Fruit fly (Drosophila melanogaster) whole organism, adult: ENCODE measurements around the gene Obp99b.

Experiments used
- CG11617 ChIP-seq: fragments of 200-800 bp; sonication (Bioruptor generic); optimal IDR thresholded peaks from 2 replicates; lab custom pipeline; 2017; ENCODE audit warnings: mild to moderate bottlenecking, missing biosample characterization, missing genetic modification reagents, missing genetic modification characterization
- CG12768 ChIP-seq: fragments of 200-800 bp; sonication (Bioruptor generic); optimal IDR thresholded peaks from 2 replicates; lab custom pipeline; 2017; ENCODE audit warnings: missing biosample characterization, missing genetic modification characterization, mild to moderate bottlenecking, moderate library complexity, missing genetic modification reagents
- CG14711 ChIP-seq: fragments of 200-800 bp; sonication (Bioruptor generic); optimal IDR thresholded peaks from 2 replicates; lab custom pipeline; 2018; ENCODE audit warnings: missing biosample characterization, mild to moderate bottlenecking, missing genetic modification characterization, moderate library complexity
- CG1620 ChIP-seq: fragments of 200-800 bp; sonication (Bioruptor generic); optimal IDR thresholded peaks from 2 replicates; lab custom pipeline; 2016; ENCODE audit warnings: missing biosample characterization, missing genetic modification characterization
- CG33017 ChIP-seq: fragments of 200-800 bp; sonication (Bioruptor generic); optimal IDR thresholded peaks from 2 replicates; lab custom pipeline; 2018; ENCODE audit warnings: missing biosample characterization, mild to moderate bottlenecking, missing genetic modification characterization, moderate library complexity
- CG5204 ChIP-seq: fragments of 200-800 bp; sonication (Bioruptor generic); optimal IDR thresholded peaks from 2 replicates; lab custom pipeline; 2016; ENCODE audit warnings: missing biosample characterization, missing genetic modification characterization
- CG7045 ChIP-seq: fragments of 200-800 bp; sonication (Bioruptor generic); optimal IDR thresholded peaks from 2 replicates; lab custom pipeline; 2017; ENCODE audit warnings: missing biosample characterization, mild to moderate bottlenecking, missing genetic modification characterization
- CG7101 ChIP-seq: fragments of 200-800 bp; sonication (Bioruptor generic); optimal IDR thresholded peaks from 2 replicates; lab custom pipeline; 2018; ENCODE audit warnings: missing biosample characterization, mild to moderate bottlenecking, missing genetic modification characterization, moderate library complexity
- Clk ChIP-seq: fragments of 200-800 bp; sonication (Bioruptor generic); optimal IDR thresholded peaks from 2 replicates; lab custom pipeline; 2017; ENCODE audit warnings: missing biosample characterization, missing genetic modification characterization
- Crg-1 ChIP-seq: fragments of 200-800 bp; sonication (Bioruptor generic); optimal IDR thresholded peaks from 2 replicates; lab custom pipeline; 2016; ENCODE audit warnings: missing biosample characterization, missing genetic modification characterization
- Hr96 ChIP-seq: fragments of 200-800 bp; sonication (Bioruptor generic); optimal IDR thresholded peaks from 2 replicates; lab custom pipeline; 2016; ENCODE audit warnings: missing biosample characterization, missing genetic modification characterization
- Mnt ChIP-seq: fragments of 200-800 bp; sonication (Bioruptor generic); optimal IDR thresholded peaks from 2 replicates; lab custom pipeline; 2016; ENCODE audit warnings: missing biosample characterization, mild to moderate bottlenecking, missing genetic modification characterization
- bab1 ChIP-seq: fragments of 200-800 bp; sonication (Bioruptor generic); optimal IDR thresholded peaks from 3 replicates; lab custom pipeline; 2019; ENCODE audit warnings: missing biosample characterization, mild to moderate bottlenecking, missing genetic modification characterization, moderate library complexity
- cic ChIP-seq: fragments of 200-800 bp; sonication (Bioruptor generic); optimal IDR thresholded peaks from 2 replicates; lab custom pipeline; 2017; ENCODE audit warnings: missing biosample characterization, mild to moderate bottlenecking, missing genetic modification characterization, moderate library complexity
- cnc ChIP-seq, 2 experiments: fragments of >200 bp; optimal IDR thresholded peaks; 2 replicates each; lab custom pipeline; 2017
- kay ChIP-seq: fragments of 200-800 bp; sonication (Bioruptor generic); peaks from one replicate; lab custom pipeline; 2016; ENCODE audit warnings: missing biosample characterization, missing genetic modification characterization, borderline replicate concordance
- ovo ChIP-seq: fragments of 200-800 bp; sonication (Bioruptor generic); optimal IDR thresholded peaks from 2 replicates; lab custom pipeline; 2016; ENCODE audit warnings: missing biosample characterization, missing genetic modification characterization
- pad ChIP-seq: fragments of 200-800 bp; sonication (Bioruptor generic); optimal IDR thresholded peaks from 3 replicates; lab custom pipeline; 2017; ENCODE audit warnings: missing biosample characterization, missing genetic modification characterization, mild to moderate bottlenecking, moderate library complexity, missing genetic modification reagents
- tj ChIP-seq: fragments of 200-800 bp; sonication (Bioruptor generic); optimal IDR thresholded peaks from 3 replicates; lab custom pipeline; 2017; ENCODE audit warnings: missing biosample characterization, mild to moderate bottlenecking, missing genetic modification characterization, moderate library complexity
- toe ChIP-seq: fragments of 200-800 bp; sonication (Bioruptor generic); optimal IDR thresholded peaks from 2 replicates; lab custom pipeline; 2016; ENCODE audit warnings: missing biosample characterization, missing genetic modification characterization

Obp99b gene

dm6 chr3R:29708322-29708721 is 8.4 kb downstream of the Obp99b start:
- TF ChIP-seq Mnt (no peak), Clk (GFP tag; lab: Kevin White, UChicago) (no peak), CG14711 (tag; lab: Kevin White, UChicago) (no peak), kay (GFP tag; lab: Kevin White, UChicago) (no peak), CG33017 (no peak)

- TF ChIP-seq CG14711 (tag; lab: Kevin White, UChicago) (no peak), Hr96 (GFP tag; lab: Kevin White, UChicago) (no peak), CG11617 (GFP tag; lab: Kevin White, UChicago) (no peak), pad (GFP tag; lab: Kevin White, UChicago) (no peak), CG12768 (no peak), kay (GFP tag; lab: Kevin White, UChicago) (no peak), cnc (optimal IDR thresholded peaks at IDR 0.05; lab: Kevin White, UChicago) (no peak), tj (GFP tag; lab: Kevin White, UChicago) (no peak), CG33017 (no peak), cic (GFP tag; lab: Kevin White, UChicago) (no peak), bab1 (GFP tag; lab: Kevin White, UChicago) (no peak)
Measured at dm6 chr3R:29707258-29707657, 9.4 kb downstream of the Obp99b start.

- TF ChIP-seq Crg-1 (GFP tag; lab: Kevin White, UChicago), result no peak
- TF ChIP-seq CG12768, result no peak
Measured at dm6 chr3R:29705789-29706303, 10.8 kb downstream of the Obp99b start.

dm6 chr3R:29704557-29704956 is 12.1 kb downstream of the Obp99b start:
- TF ChIP-seq bab1 (GFP tag; lab: Kevin White, UChicago) (no peak), Crg-1 (GFP tag; lab: Kevin White, UChicago) (no peak), CG7045 (no peak)

dm6 chr3R:29701739-29702138 is 15.0 kb downstream of the Obp99b start:
- TF ChIP-seq pad (GFP tag; lab: Kevin White, UChicago) (no peak), cnc (optimal IDR thresholded peaks at IDR 0.05; lab: Kevin White, UChicago) (no peak), cic (GFP tag; lab: Kevin White, UChicago) (no peak), kay (GFP tag; lab: Kevin White, UChicago) (no peak), CG1620 (GFP tag; lab: Kevin White, UChicago) (no peak)

- no peak for TF ChIP-seq ovo (GFP tag; lab: Kevin White, UChicago)
- no peak for TF ChIP-seq toe (GFP tag; lab: Kevin White, UChicago)
- TF ChIP-seq CG12768, result no peak
- no peak for TF ChIP-seq Hr96 (GFP tag; lab: Kevin White, UChicago)
- TF ChIP-seq cnc (optimal IDR thresholded peaks at IDR 0.05; lab: Kevin White, UChicago), result no peak
- no peak for TF ChIP-seq CG7101 (tag; lab: Kevin White, UChicago)
- no peak for TF ChIP-seq CG7045
Measured at dm6 chr3R:29699220-29699619, 17.5 kb downstream of the Obp99b start.

DNA sequence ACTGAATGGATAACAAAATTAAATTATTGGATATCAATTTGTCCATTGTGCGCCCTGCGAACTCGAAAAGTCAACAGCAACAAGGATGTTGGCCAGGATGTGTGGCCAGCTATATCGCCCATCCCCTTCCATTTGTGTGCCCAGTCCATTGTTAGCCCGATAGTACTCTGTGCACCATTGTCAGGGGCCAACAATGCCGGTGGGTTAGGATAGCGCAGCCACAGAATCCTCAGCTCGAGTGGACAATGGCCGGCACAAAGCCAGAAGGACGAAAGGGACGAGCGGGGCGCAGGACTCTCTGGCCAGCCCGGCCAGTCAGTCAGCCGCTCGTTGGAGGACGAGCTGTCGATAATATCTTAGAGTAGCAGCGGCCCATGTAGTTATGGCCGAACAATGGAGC is 18.9 kb downstream of the Obp99b start:
- no peak for TF ChIP-seq Mnt
- TF ChIP-seq bab1 (GFP tag; lab: Kevin White, UChicago), result no peak
- no peak for TF ChIP-seq CG7101 (tag; lab: Kevin White, UChicago)
- TF ChIP-seq CG11617 (GFP tag; lab: Kevin White, UChicago), result no peak
- no peak for TF ChIP-seq CG5204 (GFP tag; lab: Kevin White, UChicago)
- no peak for TF ChIP-seq cic (GFP tag; lab: Kevin White, UChicago)
- no peak for TF ChIP-seq CG12768
- TF ChIP-seq CG33017, result no peak
- no peak for TF ChIP-seq Crg-1 (GFP tag; lab: Kevin White, UChicago)
- no peak for TF ChIP-seq ovo (GFP tag; lab: Kevin White, UChicago)
- TF ChIP-seq pad (GFP tag; lab: Kevin White, UChicago), result no peak
- no peak for TF ChIP-seq Hr96 (GFP tag; lab: Kevin White, UChicago)
- no peak for TF ChIP-seq cnc (optimal IDR thresholded peaks at IDR 0.05; lab: Kevin White, UChicago)
- TF ChIP-seq CG1620 (GFP tag; lab: Kevin White, UChicago), result no peak
- TF ChIP-seq CG7045, result no peak
- no peak for TF ChIP-seq CG14711 (tag; lab: Kevin White, UChicago)
- no peak for TF ChIP-seq kay (GFP tag; lab: Kevin White, UChicago)
- TF ChIP-seq Clk (GFP tag; lab: Kevin White, UChicago), result no peak
- no peak for TF ChIP-seq tj (GFP tag; lab: Kevin White, UChicago)

DNA sequence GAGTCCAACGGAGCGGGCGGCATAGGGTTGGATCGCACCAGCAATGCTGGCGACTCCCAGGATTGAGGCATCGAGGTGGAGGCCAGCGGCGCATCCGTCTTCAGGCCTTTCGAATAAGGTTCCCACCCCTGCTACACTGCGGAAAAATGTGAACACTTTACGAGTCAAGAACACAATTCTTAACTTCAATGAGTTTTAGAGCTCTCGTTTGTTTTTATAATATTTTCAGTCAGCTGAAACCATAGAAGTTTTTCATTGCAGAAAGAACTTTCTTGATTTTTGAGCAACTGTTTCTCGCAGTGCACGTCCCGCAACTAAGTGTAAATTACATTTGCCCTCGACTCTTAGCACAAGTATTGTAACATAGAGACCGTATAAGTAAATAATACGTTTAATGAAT is 20.3 kb downstream of the Obp99b start:
- TF ChIP-seq CG11617 (GFP tag; lab: Kevin White, UChicago), result no peak
- no peak for TF ChIP-seq CG1620 (GFP tag; lab: Kevin White, UChicago)
- TF ChIP-seq CG14711 (tag; lab: Kevin White, UChicago), result no peak
- TF ChIP-seq CG12768, result no peak
- TF ChIP-seq toe (GFP tag; lab: Kevin White, UChicago), result no peak
- TF ChIP-seq CG5204 (GFP tag; lab: Kevin White, UChicago), result no peak
- TF ChIP-seq Clk (GFP tag; lab: Kevin White, UChicago), result no peak
- no peak for TF ChIP-seq Mnt
- no peak for TF ChIP-seq tj (GFP tag; lab: Kevin White, UChicago)
- no peak for TF ChIP-seq cic (GFP tag; lab: Kevin White, UChicago)
- TF ChIP-seq cnc (optimal IDR thresholded peaks at IDR 0.05; lab: Kevin White, UChicago), result no peak
- no peak for TF ChIP-seq pad (GFP tag; lab: Kevin White, UChicago)
- TF ChIP-seq Hr96 (GFP tag; lab: Kevin White, UChicago), result no peak
- TF ChIP-seq kay (GFP tag; lab: Kevin White, UChicago), result no peak
- no peak for TF ChIP-seq CG33017
- no peak for TF ChIP-seq Crg-1 (GFP tag; lab: Kevin White, UChicago)
- TF ChIP-seq ovo (GFP tag; lab: Kevin White, UChicago), result no peak
